Worm (Caenorhabditis elegans): ENCODE measurements around the gene nhl-3.

ce11 chrII:606033-606432, 4.1 kb upstream of the nhl-3 start, which contains the start of gene W04H10.5:
- TF ChIP-seq unc-39 (tag; optimal IDR thresholded peaks at IDR 0.05), result no peak
- TF ChIP-seq blmp-1 (tag; optimal IDR thresholded peaks at IDR 0.05), result no peak
- TF ChIP-seq elt-3 (tag; optimal IDR thresholded peaks at IDR 0.05), result no peak
- no peak for TF ChIP-seq unc-62 (GFP tag; optimal IDR thresholded peaks at IDR 0.05)
- TF ChIP-seq elt-1 (tag; optimal IDR thresholded peaks at IDR 0.05; ENCODE audit: borderline replicate concordance, insufficient read depth), result no peak
- no peak for TF ChIP-seq lin-32 (GFP tag; optimal IDR thresholded peaks at IDR 0.05)
- TF ChIP-seq ztf-11 (tag; optimal IDR thresholded peaks at IDR 0.05), result no peak
- TF ChIP-seq nhr-76 (tag; optimal IDR thresholded peaks at IDR 0.05), result no peak
- TF ChIP-seq nhr-12 (tag; optimal IDR thresholded peaks at IDR 0.05), result no peak
- TF ChIP-seq hlh-1 (tag; optimal IDR thresholded peaks at IDR 0.05), result peak; percentile 66
- TF ChIP-seq tbx-8 (GFP tag; optimal IDR thresholded peaks at IDR 0.05), result no peak

Data from whole organism, mixed stage, embryonic.